Worm (Caenorhabditis elegans): ENCODE results near the gene dmd-7.

dmd-7 gene

ce11 chrV:6248714-6249113 is 2.0 kb downstream of the dmd-7 start:
- TF ChIP-seq ztf-29 (GFP tag; IDR thresholded peaks at IDR 0.05) (no peak), med-1 (GFP tag; optimal IDR thresholded peaks at IDR 0.05; ENCODE audit: insufficient read depth) (no peak), tab-1 (GFP tag; IDR thresholded peaks at IDR 0.05) (no peak), flt-1 (GFP tag; IDR thresholded peaks at IDR 0.05) (no peak), cog-1 (tag; optimal IDR thresholded peaks at IDR 0.05) (no peak), ztf-23 (GFP tag; IDR thresholded peaks at IDR 0.05) (no peak)

- TF ChIP-seq med-1 (GFP tag; optimal IDR thresholded peaks at IDR 0.05; ENCODE audit: insufficient read depth), result no peak
- no peak for TF ChIP-seq tab-1 (GFP tag; IDR thresholded peaks at IDR 0.05)
Observed at ce11 chrV:6249135-6249534, 2.4 kb downstream of the dmd-7 start.

- TF ChIP-seq klf-2 (GFP tag; conservative IDR thresholded peaks at IDR 0.05) (no peak), cog-1 (tag; optimal IDR thresholded peaks at IDR 0.05) (no peak), ref-1 (GFP tag; conservative IDR thresholded peaks at IDR 0.05) (no peak), ztf-29 (GFP tag; IDR thresholded peaks at IDR 0.05) (no peak), ztf-23 (GFP tag; IDR thresholded peaks at IDR 0.05) (no peak), tab-1 (GFP tag; IDR thresholded peaks at IDR 0.05) (no peak), T22C8.4 (GFP tag; IDR thresholded peaks at IDR 0.05) (no peak), med-1 (GFP tag; optimal IDR thresholded peaks at IDR 0.05; ENCODE audit: insufficient read depth) (no peak), flt-1 (GFP tag; IDR thresholded peaks at IDR 0.05) (no peak)
Observed at ce11 chrV:6250959-6251598, 4.3 kb downstream of the dmd-7 start.

- TF ChIP-seq ztf-29 (GFP tag; IDR thresholded peaks at IDR 0.05), result no peak
- no peak for TF ChIP-seq klf-2 (GFP tag; conservative IDR thresholded peaks at IDR 0.05)
Observed at ce11 chrV:6253936-6254335, 7.2 kb downstream of the dmd-7 start.

- no peak for TF ChIP-seq ztf-23 (GFP tag; IDR thresholded peaks at IDR 0.05)
- no peak for TF ChIP-seq klf-2 (GFP tag; conservative IDR thresholded peaks at IDR 0.05)
- TF ChIP-seq flt-1 (GFP tag; IDR thresholded peaks at IDR 0.05), result no peak
- TF ChIP-seq cog-1 (tag; optimal IDR thresholded peaks at IDR 0.05), result no peak
- no peak for TF ChIP-seq tab-1 (GFP tag; IDR thresholded peaks at IDR 0.05)
- TF ChIP-seq med-1 (GFP tag; optimal IDR thresholded peaks at IDR 0.05; ENCODE audit: insufficient read depth), result no peak
- TF ChIP-seq T22C8.4 (GFP tag; IDR thresholded peaks at IDR 0.05), result no peak
- TF ChIP-seq ztf-29 (GFP tag; IDR thresholded peaks at IDR 0.05), result no peak
- no peak for TF ChIP-seq ref-1 (GFP tag; conservative IDR thresholded peaks at IDR 0.05)
Observed at ce11 chrV:6259139-6259538, 12.4 kb downstream of the dmd-7 start, which contains the start of gene K08B12.1. Gene K08B12.1, plus strand, starts transcription at chrV:6259367.

- peak; percentile 94 for TF ChIP-seq cog-1 (tag; optimal IDR thresholded peaks at IDR 0.05)
- TF ChIP-seq ztf-29 (GFP tag; IDR thresholded peaks at IDR 0.05), result peak; percentile 60; the same call in 1 of the 2 replicates
- TF ChIP-seq ref-1 (GFP tag; conservative IDR thresholded peaks at IDR 0.05), result peak; percentile 59
- peak; percentile 91 for TF ChIP-seq flt-1 (GFP tag; IDR thresholded peaks at IDR 0.05)
- TF ChIP-seq tab-1 (GFP tag; IDR thresholded peaks at IDR 0.05), result peak; percentile 90
- peak; percentile 87 for TF ChIP-seq ztf-23 (GFP tag; IDR thresholded peaks at IDR 0.05)
- TF ChIP-seq med-1 (GFP tag; optimal IDR thresholded peaks at IDR 0.05; ENCODE audit: insufficient read depth), result peak; percentile 53
- TF ChIP-seq klf-2 (GFP tag; conservative IDR thresholded peaks at IDR 0.05), result peak; percentile 61
- peak; percentile 71 for TF ChIP-seq T22C8.4 (GFP tag; IDR thresholded peaks at IDR 0.05)
Observed at ce11 chrV:6267237-6267812, 20.6 kb downstream of the dmd-7 start, which contains the start of gene mrck-1. Gene mrck-1, minus strand, starts transcription at chrV:6267287.

ce11 chrV:6267978-6268377 is 21.2 kb downstream of the dmd-7 start:
- no peak for TF ChIP-seq tab-1 (GFP tag; IDR thresholded peaks at IDR 0.05)

- TF ChIP-seq cog-1 (tag; optimal IDR thresholded peaks at IDR 0.05), result no peak
- no peak for TF ChIP-seq tab-1 (GFP tag; IDR thresholded peaks at IDR 0.05)
- no peak for TF ChIP-seq ztf-23 (GFP tag; IDR thresholded peaks at IDR 0.05)
- no peak for TF ChIP-seq flt-1 (GFP tag; IDR thresholded peaks at IDR 0.05)
- TF ChIP-seq med-1 (GFP tag; optimal IDR thresholded peaks at IDR 0.05; ENCODE audit: insufficient read depth), result no peak
- TF ChIP-seq ref-1 (GFP tag; conservative IDR thresholded peaks at IDR 0.05), result no peak
- TF ChIP-seq ztf-29 (GFP tag; IDR thresholded peaks at IDR 0.05), result no peak
- no peak for TF ChIP-seq T22C8.4 (GFP tag; IDR thresholded peaks at IDR 0.05)
- TF ChIP-seq klf-2 (GFP tag; conservative IDR thresholded peaks at IDR 0.05), result no peak
Observed at ce11 chrV:6268526-6268925, 21.8 kb downstream of the dmd-7 start.

- no peak for TF ChIP-seq med-1 (GFP tag; optimal IDR thresholded peaks at IDR 0.05; ENCODE audit: insufficient read depth)
- no peak for TF ChIP-seq klf-2 (GFP tag; conservative IDR thresholded peaks at IDR 0.05)
- TF ChIP-seq ref-1 (GFP tag; conservative IDR thresholded peaks at IDR 0.05), result no peak
- TF ChIP-seq ztf-29 (GFP tag; IDR thresholded peaks at IDR 0.05), result no peak
- no peak for TF ChIP-seq T22C8.4 (GFP tag; IDR thresholded peaks at IDR 0.05)
- no peak for TF ChIP-seq ztf-23 (GFP tag; IDR thresholded peaks at IDR 0.05)
- no peak for TF ChIP-seq tab-1 (GFP tag; IDR thresholded peaks at IDR 0.05)
- no peak for TF ChIP-seq cog-1 (tag; optimal IDR thresholded peaks at IDR 0.05)
- TF ChIP-seq flt-1 (GFP tag; IDR thresholded peaks at IDR 0.05), result no peak
Observed at ce11 chrV:6268961-6269360, 22.2 kb downstream of the dmd-7 start.

- TF ChIP-seq flt-1 (GFP tag; IDR thresholded peaks at IDR 0.05) (0 out of 2 replicates have a peak, but pooled peaks have one; percentile 4), ztf-23 (GFP tag; IDR thresholded peaks at IDR 0.05) (no peak)
Observed at ce11 chrV:6270097-6270496, 23.4 kb downstream of the dmd-7 start.

Measured in whole organism, midembryonic.